Fruit fly (Drosophila melanogaster): Measurements from ENCODE around the gene CG14020.

CG14020 gene

dm6 chr2L:5496468-5497093, 21.0 kb upstream of the CG14020 start:
- no peak for TF ChIP-seq CG17806 (tag; optimal IDR thresholded peaks at IDR 0.05)
- TF ChIP-seq CG8301 (tag; optimal IDR thresholded peaks at IDR 0.05) = peak; percentile 0

- TF ChIP-seq CG8159 (tag; optimal IDR thresholded peaks at IDR 0.05) (peak; percentile 4), CG8301 (tag; optimal IDR thresholded peaks at IDR 0.05) (peak; percentile 7), CG32121 (GFP tag; IDR thresholded peaks at IDR 0.05) (no peak)
These were observed 18.1 kb upstream of the CG14020 start for dm6 chr2L:5499458-5499857.

DNA sequence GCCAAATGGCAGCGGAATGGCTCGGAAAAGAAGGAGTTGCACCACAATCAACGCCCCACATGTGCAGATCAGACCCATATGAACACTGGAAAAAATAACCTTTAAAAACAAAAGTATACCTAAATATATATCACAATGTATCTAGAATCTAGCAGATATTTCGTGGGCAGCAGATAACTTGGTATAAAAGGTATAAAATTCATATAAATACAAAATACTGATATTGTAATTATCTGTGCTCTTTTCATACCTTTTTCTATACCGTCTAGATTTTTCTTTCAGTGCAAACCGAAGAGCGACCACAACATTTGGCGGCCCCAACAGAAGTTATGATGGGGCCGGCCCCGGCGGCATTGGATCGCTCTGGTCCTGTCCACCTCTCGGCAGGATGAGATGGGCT, 16.2 kb upstream of the CG14020 start:
- TF ChIP-seq CG32121 (GFP tag; IDR thresholded peaks at IDR 0.05) (no peak), CG17806 (tag; optimal IDR thresholded peaks at IDR 0.05) (peak; percentile 69), EcR (GFP tag; optimal IDR thresholded peaks at IDR 0.05) (no peak), Pif1A (GFP tag; optimal IDR thresholded peaks at IDR 0.05) (peak; percentile 57), CG12605 (GFP tag; IDR thresholded peaks at IDR 0.05) (no peak), CG10348 (GFP tag; IDR thresholded peaks at IDR 0.05) (no peak), Ets98B (GFP tag; IDR thresholded peaks at IDR 0.05) (no peak), CG34367 (tag; optimal IDR thresholded peaks at IDR 0.05) (peak; percentile 46), CG4496 (GFP tag; IDR thresholded peaks at IDR 0.05) (peak; percentile 25; the same call in 1 of the 3 replicates), CG8301 (tag; optimal IDR thresholded peaks at IDR 0.05) (peak; percentile 56), CG9948 (tag; optimal IDR thresholded peaks at IDR 0.05) (peak; percentile 75), CG13204 (GFP tag; optimal IDR thresholded peaks at IDR 0.05) (peak; percentile 44), CG15710 (tag; optimal IDR thresholded peaks at IDR 0.05) (peak; percentile 68), D1 (tag; optimal IDR thresholded peaks at IDR 0.05) (no peak), Snoo (tag; optimal IDR thresholded peaks at IDR 0.05) (peak; percentile 71), Pif1B (GFP tag; optimal IDR thresholded peaks at IDR 0.05) (peak; percentile 29), gl (tag; optimal IDR thresholded peaks at IDR 0.05) (no peak), fd96Ca (GFP tag; IDR thresholded peaks at IDR 0.05) (no peak), CG8159 (tag; optimal IDR thresholded peaks at IDR 0.05) (peak; percentile 76), rn (GFP tag; IDR thresholded peaks at IDR 0.05) (no peak), CG14655 (GFP tag; optimal IDR thresholded peaks at IDR 0.05) (peak; percentile 60)

- TF ChIP-seq CG13204 (GFP tag; optimal IDR thresholded peaks at IDR 0.05) = no peak
- no peak for TF ChIP-seq CG34367 (tag; optimal IDR thresholded peaks at IDR 0.05)
- no peak for TF ChIP-seq CG8301 (tag; optimal IDR thresholded peaks at IDR 0.05)
- TF ChIP-seq CG17806 (tag; optimal IDR thresholded peaks at IDR 0.05) = no peak
- TF ChIP-seq CG10348 (GFP tag; IDR thresholded peaks at IDR 0.05) = no peak
- TF ChIP-seq CG4496 (GFP tag; IDR thresholded peaks at IDR 0.05) = no peak
- no peak for TF ChIP-seq Ets98B (GFP tag; IDR thresholded peaks at IDR 0.05)
- no peak for TF ChIP-seq D1 (tag; optimal IDR thresholded peaks at IDR 0.05)
- TF ChIP-seq CG9948 (tag; optimal IDR thresholded peaks at IDR 0.05) = no peak
- TF ChIP-seq gl (tag; optimal IDR thresholded peaks at IDR 0.05) = no peak
- no peak for TF ChIP-seq Snoo (tag; optimal IDR thresholded peaks at IDR 0.05)
- no peak for TF ChIP-seq CG32121 (GFP tag; IDR thresholded peaks at IDR 0.05)
- no peak for TF ChIP-seq CG8159 (tag; optimal IDR thresholded peaks at IDR 0.05)
- TF ChIP-seq Pif1A (GFP tag; optimal IDR thresholded peaks at IDR 0.05) = no peak
- TF ChIP-seq fd96Ca (GFP tag; IDR thresholded peaks at IDR 0.05) = no peak
- TF ChIP-seq CG15710 (tag; optimal IDR thresholded peaks at IDR 0.05) = no peak
These were observed 14.7 kb upstream of the CG14020 start for dm6 chr2L:5502868-5503267.

DNA sequence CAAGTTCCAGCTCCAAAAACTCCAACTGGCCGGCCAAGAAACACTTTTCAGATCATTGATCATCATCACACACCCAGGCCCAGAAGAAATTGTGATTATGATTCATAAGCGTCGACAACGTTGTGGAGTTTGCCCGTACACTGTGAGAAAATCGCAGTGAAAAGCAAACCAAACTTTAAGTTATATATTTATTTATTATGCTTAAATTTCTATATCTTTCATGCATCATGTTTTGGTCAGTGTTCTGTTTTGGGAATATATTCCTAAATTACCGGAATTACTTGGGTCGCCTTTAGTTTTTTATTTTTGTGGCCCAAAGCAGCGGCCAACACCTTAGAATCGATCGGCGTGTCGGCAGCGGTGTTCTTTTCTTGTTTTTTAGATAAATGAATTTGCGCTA, 12.4 kb upstream of the CG14020 start:
- TF ChIP-seq CG12605 (GFP tag; IDR thresholded peaks at IDR 0.05) = no peak
- no peak for TF ChIP-seq rn (GFP tag; IDR thresholded peaks at IDR 0.05)
- TF ChIP-seq fd96Ca (GFP tag; IDR thresholded peaks at IDR 0.05) = no peak
- TF ChIP-seq CG32121 (GFP tag; IDR thresholded peaks at IDR 0.05) = no peak
- TF ChIP-seq CG10348 (GFP tag; IDR thresholded peaks at IDR 0.05) = no peak
- no peak for TF ChIP-seq CG13204 (GFP tag; optimal IDR thresholded peaks at IDR 0.05)
- no peak for TF ChIP-seq Ets98B (GFP tag; IDR thresholded peaks at IDR 0.05)
- no peak for TF ChIP-seq CG34367 (tag; optimal IDR thresholded peaks at IDR 0.05)
- TF ChIP-seq CG17806 (tag; optimal IDR thresholded peaks at IDR 0.05) = no peak
- no peak for TF ChIP-seq EcR (GFP tag; optimal IDR thresholded peaks at IDR 0.05)
- TF ChIP-seq CG4496 (GFP tag; IDR thresholded peaks at IDR 0.05) = no peak
- peak; percentile 36 for TF ChIP-seq CG15710 (tag; optimal IDR thresholded peaks at IDR 0.05)
- TF ChIP-seq Pif1A (GFP tag; optimal IDR thresholded peaks at IDR 0.05) = peak; percentile 12
- TF ChIP-seq gl (tag; optimal IDR thresholded peaks at IDR 0.05) = no peak
- TF ChIP-seq D1 (tag; optimal IDR thresholded peaks at IDR 0.05) = no peak
- TF ChIP-seq CG8301 (tag; optimal IDR thresholded peaks at IDR 0.05) = no peak

DNA sequence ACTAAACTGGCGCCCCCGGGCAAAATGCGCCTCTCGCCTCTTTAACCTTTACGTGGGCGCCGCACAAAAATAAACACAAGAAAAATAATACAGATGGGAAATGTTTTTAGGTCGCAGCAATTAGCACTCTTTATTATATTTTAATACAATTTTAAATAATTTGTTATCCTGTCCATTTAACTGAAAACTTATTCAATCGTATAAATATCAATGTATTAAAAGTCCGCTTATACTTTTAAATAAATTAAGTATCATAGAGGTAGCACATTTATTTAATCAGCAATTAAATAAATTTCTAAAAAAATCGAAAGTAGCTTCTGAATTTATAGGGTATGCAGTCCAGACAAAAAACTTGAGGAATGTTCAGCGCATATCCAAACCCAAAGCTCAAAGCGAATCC, 10.5 kb upstream of the CG14020 start:
- no peak for TF ChIP-seq CG12605 (GFP tag; IDR thresholded peaks at IDR 0.05)
- TF ChIP-seq CG14655 (GFP tag; optimal IDR thresholded peaks at IDR 0.05) = no peak
- no peak for TF ChIP-seq Pif1A (GFP tag; optimal IDR thresholded peaks at IDR 0.05)
- TF ChIP-seq CG8159 (tag; optimal IDR thresholded peaks at IDR 0.05) = peak; percentile 56
- TF ChIP-seq EcR (GFP tag; optimal IDR thresholded peaks at IDR 0.05) = no peak
- TF ChIP-seq Ets98B (GFP tag; IDR thresholded peaks at IDR 0.05) = no peak
- peak; percentile 27 for TF ChIP-seq CG15710 (tag; optimal IDR thresholded peaks at IDR 0.05)
- TF ChIP-seq Pif1B (GFP tag; optimal IDR thresholded peaks at IDR 0.05) = no peak
- no peak for TF ChIP-seq CG13204 (GFP tag; optimal IDR thresholded peaks at IDR 0.05)
- no peak for TF ChIP-seq CG10348 (GFP tag; IDR thresholded peaks at IDR 0.05)
- TF ChIP-seq fd96Ca (GFP tag; IDR thresholded peaks at IDR 0.05) = no peak
- no peak for TF ChIP-seq rn (GFP tag; IDR thresholded peaks at IDR 0.05)
- TF ChIP-seq D1 (tag; optimal IDR thresholded peaks at IDR 0.05) = no peak
- peak; percentile 10 for TF ChIP-seq CG9948 (tag; optimal IDR thresholded peaks at IDR 0.05)
- no peak for TF ChIP-seq CG34367 (tag; optimal IDR thresholded peaks at IDR 0.05)
- TF ChIP-seq CG32121 (GFP tag; IDR thresholded peaks at IDR 0.05) = no peak
- TF ChIP-seq Snoo (tag; optimal IDR thresholded peaks at IDR 0.05) = no peak
- TF ChIP-seq CG4496 (GFP tag; IDR thresholded peaks at IDR 0.05) = no peak
- TF ChIP-seq CG8301 (tag; optimal IDR thresholded peaks at IDR 0.05) = no peak
- peak; percentile 1 for TF ChIP-seq CG17806 (tag; optimal IDR thresholded peaks at IDR 0.05)
- TF ChIP-seq gl (tag; optimal IDR thresholded peaks at IDR 0.05) = no peak
